Worm (Caenorhabditis elegans) whole organism, young adult: Measurements from ENCODE around the gene srw-43.

Experiments used
- F33H1.4 ChIP-seq: fragments of 200-800 bp; sonication (Bioruptor generic); IDR thresholded peaks from 2 replicates; pipeline ENCODE4 v1.3.6; 2022; ENCODE audit warnings: missing genetic modification reagents, missing genetic modification characterization, missing compliant biosample characterization
- F49E8.2 ChIP-seq: sonication (generic microtip); optimal IDR thresholded peaks from 3 replicates; lab custom pipeline; 2017; ENCODE audit warnings: missing genetic modification characterization, mild to moderate bottlenecking, missing compliant biosample characterization, antibody characterized with exemption, moderate library complexity; ENCODE audit not compliant: insufficient read depth
- F52B5.7 ChIP-seq: sonication (generic microtip); optimal IDR thresholded peaks from 2 replicates; lab custom pipeline; 2016; ENCODE audit warnings: mild to moderate bottlenecking, missing genetic modification characterization, missing compliant biosample characterization
- F55B11.4 ChIP-seq: sonication (generic microtip); optimal IDR thresholded peaks from 2 replicates; lab custom pipeline; 2016; ENCODE audit warnings: missing compliant biosample characterization, missing genetic modification characterization, borderline replicate concordance; ENCODE audit not compliant: insufficient read depth
- K12H6.12 ChIP-seq: fragments of 200-800 bp; sonication (Bioruptor generic); optimal IDR thresholded peaks from 2 replicates; lab custom pipeline; 2018; ENCODE audit warnings: mild to moderate bottlenecking, missing genetic modification characterization, missing compliant biosample characterization
- Y53F4B.3 ChIP-seq: fragments of 200-800 bp; sonication (Bioruptor generic); IDR thresholded peaks from 2 replicates; pipeline ENCODE4 v1.3.6; 2022; ENCODE audit warnings: missing genetic modification reagents, missing genetic modification characterization, missing compliant biosample characterization
- Y67H2A.10 ChIP-seq: fragments of 200-800 bp; sonication (Bioruptor generic); conservative IDR thresholded peaks from 2 replicates; pipeline ENCODE4 v1.3.6; 2022; ENCODE audit warnings: missing genetic modification reagents, missing genetic modification characterization, missing compliant biosample characterization
- aptf-3 ChIP-seq: fragments of 200-800 bp; sonication (Bioruptor generic); IDR thresholded peaks from 2 replicates; pipeline ENCODE4 v1.3.6; 2022; ENCODE audit warnings: missing genetic modification characterization, missing compliant biosample characterization
- athp-1 ChIP-seq: sonication (generic microtip); optimal IDR thresholded peaks from 2 replicates; lab custom pipeline; 2017; ENCODE audit warnings: mild to moderate bottlenecking, missing genetic modification characterization, missing compliant biosample characterization
- attf-3 ChIP-seq: fragments of 200-800 bp; sonication (Bioruptor generic); conservative IDR thresholded peaks from 2 replicates; pipeline ENCODE4 v1.3.6; 2022; ENCODE audit warnings: missing genetic modification reagents, missing genetic modification characterization, missing compliant biosample characterization
- attf-5 ChIP-seq: fragments of 200-800 bp; sonication (Bioruptor generic); optimal IDR thresholded peaks from 2 replicates; lab custom pipeline; 2018; ENCODE audit warnings: mild to moderate bottlenecking, missing genetic modification characterization, missing compliant biosample characterization
- bed-1 ChIP-seq: fragments of 200-800 bp; sonication (Bioruptor generic); IDR thresholded peaks from 2 replicates; pipeline ENCODE4 v1.3.6; 2022; ENCODE audit warnings: missing genetic modification reagents, missing genetic modification characterization, missing compliant biosample characterization
- bed-2 ChIP-seq: fragments of 200-800 bp; sonication (Bioruptor generic); IDR thresholded peaks from 2 replicates; pipeline ENCODE4 v1.3.6; 2022; ENCODE audit warnings: missing genetic modification reagents, missing genetic modification characterization, missing compliant biosample characterization
- ccch-3 ChIP-seq: fragments of 200-800 bp; sonication (Bioruptor generic); optimal IDR thresholded peaks from 2 replicates; lab custom pipeline; 2018; ENCODE audit warnings: mild to moderate bottlenecking, missing genetic modification characterization, missing compliant biosample characterization
- cebp-1 ChIP-seq, 2 experiments: fragments of 200-800 bp in 1 of 2; sonication (Bioruptor generic) in 1 of 2; sonication (generic microtip) in 1 of 2; IDR thresholded peaks in 1 of 2; optimal IDR thresholded peaks in 1 of 2; 2 replicates each; pipeline versions ENCODE4 v1.3.6 to Lab custom; 2017 to 2022; ENCODE audit warnings: missing compliant biosample characterization in 2 of 2, missing genetic modification characterization in 2 of 2, mild to moderate bottlenecking in 1 of 2, missing genetic modification reagents in 1 of 2, moderate library complexity in 1 of 2
- cebp-2 ChIP-seq: fragments of 200-800 bp; sonication (Bioruptor generic); IDR thresholded peaks from 2 replicates; pipeline ENCODE4 v1.3.6; 2022; ENCODE audit warnings: missing genetic modification characterization, missing compliant biosample characterization
- ceh-100 ChIP-seq: fragments of 200-800 bp; sonication (Bioruptor generic); IDR thresholded peaks from 2 replicates; pipeline ENCODE4 v1.3.6; 2022; ENCODE audit warnings: missing genetic modification reagents, missing genetic modification characterization, missing compliant biosample characterization
- ceh-27 ChIP-seq: fragments of 200-800 bp; sonication (Bioruptor generic); optimal IDR thresholded peaks from 2 replicates; lab custom pipeline; 2018; ENCODE audit warnings: mild to moderate bottlenecking, missing genetic modification characterization, moderate library complexity, missing compliant biosample characterization
- ceh-91 ChIP-seq: fragments of 200-800 bp; sonication (Bioruptor generic); IDR thresholded peaks from 2 replicates; pipeline ENCODE4 v1.3.6; 2022; ENCODE audit warnings: missing genetic modification reagents, missing genetic modification characterization, missing compliant biosample characterization
- chd-7 ChIP-seq: sonication (generic microtip); optimal IDR thresholded peaks from 2 replicates; lab custom pipeline; 2016; ENCODE audit warnings: mild to moderate bottlenecking, missing genetic modification characterization, moderate library complexity, missing compliant biosample characterization
- egrh-3 ChIP-seq: fragments of 200-800 bp; sonication (Bioruptor generic); IDR thresholded peaks from 2 replicates; pipeline ENCODE4 v1.3.6; 2022; ENCODE audit warnings: missing genetic modification reagents, missing genetic modification characterization, missing compliant biosample characterization
- hlh-26 ChIP-seq: fragments of 200-800 bp; sonication (Bioruptor generic); conservative IDR thresholded peaks from 2 replicates; pipeline ENCODE4 v1.3.6; 2022; ENCODE audit warnings: missing genetic modification reagents, missing genetic modification characterization, missing compliant biosample characterization
- hmg-1.2 ChIP-seq: fragments of 200-800 bp; sonication (Bioruptor generic); IDR thresholded peaks from 2 replicates; pipeline ENCODE4 v1.3.6; 2022; ENCODE audit warnings: missing genetic modification reagents, missing genetic modification characterization, missing compliant biosample characterization
- hmg-20 ChIP-seq: fragments of 200-800 bp; sonication (Bioruptor generic); IDR thresholded peaks from 2 replicates; pipeline ENCODE4 v1.3.6; 2022; ENCODE audit warnings: missing genetic modification reagents, missing genetic modification characterization, missing compliant biosample characterization
- hsf-1 ChIP-seq: fragments of 200-800 bp; sonication (Bioruptor generic); IDR thresholded peaks from 2 replicates; pipeline ENCODE4 v1.3.6; 2022; ENCODE audit warnings: missing genetic modification reagents, missing genetic modification characterization, missing compliant biosample characterization
- lin-26 ChIP-seq: fragments of 200-800 bp; sonication (Bioruptor generic); IDR thresholded peaks from 2 replicates; pipeline ENCODE4 v1.3.6; 2022; ENCODE audit warnings: missing genetic modification reagents, missing genetic modification characterization, missing compliant biosample characterization
- lin-40 ChIP-seq: sonication (generic microtip); optimal IDR thresholded peaks from 2 replicates; lab custom pipeline; 2016; ENCODE audit warnings: missing genetic modification characterization, mild to moderate bottlenecking, missing compliant biosample characterization, missing genotype, missing genetic modification reagents
- madf-10 ChIP-seq: sonication (generic microtip); optimal IDR thresholded peaks from 2 replicates; lab custom pipeline; 2016; ENCODE audit warnings: mild to moderate bottlenecking, missing genetic modification characterization, missing compliant biosample characterization
- mel-28 ChIP-seq: sonication (generic microtip); optimal IDR thresholded peaks from 2 replicates; lab custom pipeline; 2016; ENCODE audit warnings: borderline replicate concordance, mild to moderate bottlenecking, missing genetic modification characterization, missing compliant biosample characterization
- nfyb-1 ChIP-seq: fragments of 200-800 bp; sonication (Bioruptor generic); IDR thresholded peaks from 2 replicates; pipeline ENCODE4 v1.3.6; 2022; ENCODE audit warnings: missing genetic modification reagents, missing genetic modification characterization, missing compliant biosample characterization
- nhr-120 ChIP-seq: fragments of 200-800 bp; sonication (Bioruptor generic); IDR thresholded peaks from 2 replicates; pipeline ENCODE4 v1.3.6; 2022; ENCODE audit warnings: missing genetic modification characterization, missing compliant biosample characterization
- nhr-179 ChIP-seq: sonication (generic microtip); optimal IDR thresholded peaks from 2 replicates; lab custom pipeline; 2016; ENCODE audit warnings: mild to moderate bottlenecking, missing genetic modification characterization, missing compliant biosample characterization
- nhr-90 ChIP-seq: sonication (generic microtip); optimal IDR thresholded peaks from 2 replicates; lab custom pipeline; 2016; ENCODE audit warnings: missing genotype, mild to moderate bottlenecking, missing genetic modification characterization, missing compliant biosample characterization
- pbrm-1 ChIP-seq: fragments of 200-800 bp; sonication (Bioruptor generic); IDR thresholded peaks from 2 replicates; pipeline ENCODE4 v1.3.6; 2022; ENCODE audit warnings: missing genetic modification reagents, missing genetic modification characterization, missing compliant biosample characterization
- pha-4 ChIP-seq: fragments of 150-350 bp; sonication (generic microtip); optimal IDR thresholded peaks from 2 replicates; lab custom pipeline; 2014; ENCODE audit warnings: missing biosample characterization, missing genetic modification reagents, missing genetic modification characterization
- snpc-4 ChIP-seq, 5 experiments: fragments of 150-350 bp in 1 of 5; sonication (generic microtip) in 4 of 5; optimal IDR thresholded peaks; 2 replicates each; lab custom pipeline; 2014 to 2018; ENCODE audit warnings: missing genetic modification characterization in 5 of 5, missing biosample characterization in 3 of 5, antibody characterized with exemption in 2 of 5, mild to moderate bottlenecking in 2 of 5, missing compliant biosample characterization in 2 of 5, missing genotype in 2 of 5, moderate library complexity in 2 of 5, missing genetic modification reagents in 1 of 5
- somi-1 ChIP-seq: fragments of 200-800 bp; sonication (Bioruptor generic); optimal IDR thresholded peaks from 2 replicates; lab custom pipeline; 2018; ENCODE audit warnings: mild to moderate bottlenecking, missing genetic modification characterization, missing compliant biosample characterization
- sptf-2 ChIP-seq: fragments of 200-800 bp; sonication (Bioruptor generic); optimal IDR thresholded peaks from 2 replicates; lab custom pipeline; 2018; ENCODE audit warnings: mild to moderate bottlenecking, missing genetic modification characterization, missing compliant biosample characterization
- tbp1 ChIP-seq: fragments of 200-800 bp; sonication (Bioruptor generic); optimal IDR thresholded peaks from 2 replicates; lab custom pipeline; 2018; ENCODE audit warnings: mild to moderate bottlenecking, missing genetic modification characterization, missing compliant biosample characterization
- unc-130 ChIP-seq: sonication (generic microtip); optimal IDR thresholded peaks from 2 replicates; lab custom pipeline; 2016; ENCODE audit warnings: missing genetic modification reagents, missing genetic modification characterization, missing compliant biosample characterization
- unc-62 ChIP-seq: fragments of 150-350 bp; optimal IDR thresholded peaks from 2 replicates; lab custom pipeline; 2014; ENCODE audit warnings: missing biosample characterization, missing genetic modification reagents, missing genetic modification characterization
- ztf-22 ChIP-seq: fragments of 200-800 bp; sonication (Bioruptor generic); optimal IDR thresholded peaks from 2 replicates; lab custom pipeline; 2018; ENCODE audit warnings: mild to moderate bottlenecking, missing genetic modification characterization, moderate library complexity, missing compliant biosample characterization
- ztf-25 ChIP-seq: fragments of 200-800 bp; sonication (Bioruptor generic); IDR thresholded peaks from 2 replicates; pipeline ENCODE4 v1.3.6; 2022; ENCODE audit warnings: missing genetic modification reagents, missing genetic modification characterization, missing compliant biosample characterization

Gene srw-43

ce11 chrV:16674399-16674798, 11.4 kb upstream of the srw-43 start:
- TF ChIP-seq ccch-3 (GFP tag; lab: Kevin White, UChicago) (no peak), ztf-22 (no peak), ceh-27 (no peak), ztf-25 (GFP tag; lab: Robert Waterston, UW) (no peak), nhr-179 (tag; lab: Kevin White, UChicago) (no peak), unc-62 (GFP tag; lab: Kevin White, UChicago) (no peak), snpc-4 (GFP tag; optimal IDR thresholded peaks at IDR 0.05; lab: Kevin White, UChicago) (no peak), snpc-4 (tag; optimal IDR thresholded peaks at IDR 0.05; lab: Kevin White, UChicago) (no peak), hmg-1.2 (no peak), nfyb-1 (no peak), sptf-2 (no peak), chd-7 (tag; lab: Kevin White, UChicago) (no peak), F52B5.7 (tag; lab: Kevin White, UChicago) (no peak), bed-2 (GFP tag; lab: Robert Waterston, UW) (no peak), bed-1 (GFP tag; lab: Robert Waterston, UW) (no peak)

- no peak for TF ChIP-seq attf-3 (GFP tag; lab: Robert Waterston, UW)
These were observed 10.3 kb upstream of the srw-43 start, which contains the start of gene srz-1 for ce11 chrV:16675553-16675952. TSS of gene srz-1 (plus strand) at chrV:16675853.

- TF ChIP-seq ccch-3 (GFP tag; lab: Kevin White, UChicago), result no peak
- no peak for TF ChIP-seq nhr-120
- no peak for TF ChIP-seq attf-5 (GFP tag; lab: Kevin White, UChicago)
- TF ChIP-seq F33H1.4 (GFP tag; lab: Robert Waterston, UW), result no peak
- no peak for TF ChIP-seq madf-10
- TF ChIP-seq hlh-26, result no peak
- no peak for TF ChIP-seq cebp-1 (GFP tag; IDR thresholded peaks at IDR 0.05; lab: Robert Waterston, UW)
- TF ChIP-seq cebp-1 (tag; optimal IDR thresholded peaks at IDR 0.05; lab: Kevin White, UChicago), result no peak
- TF ChIP-seq unc-130 (GFP tag; lab: Kevin White, UChicago), result no peak
- no peak for TF ChIP-seq snpc-4 (GFP tag; optimal IDR thresholded peaks at IDR 0.05; lab: Kevin White, UChicago)
- TF ChIP-seq snpc-4 (tag; optimal IDR thresholded peaks at IDR 0.05; lab: Kevin White, UChicago), result no peak
- TF ChIP-seq ceh-91 (GFP tag; lab: Robert Waterston, UW), result no peak
- TF ChIP-seq egrh-3 (GFP tag; lab: Robert Waterston, UW), result no peak
- TF ChIP-seq pha-4 (tag; lab: Kevin White, UChicago), result no peak
- TF ChIP-seq cebp-2 (GFP tag; lab: Robert Waterston, UW), result no peak
- no peak for TF ChIP-seq nhr-90
- TF ChIP-seq tbp1 (GFP tag; lab: Kevin White, UChicago), result no peak
- no peak for TF ChIP-seq chd-7 (tag; lab: Kevin White, UChicago)
- no peak for TF ChIP-seq K12H6.12 (tag; lab: Kevin White, UChicago)
These were observed 6.6 kb upstream of the srw-43 start, which contains the start of gene srz-103 for ce11 chrV:16679237-16679636. TSS of gene srz-103 (minus strand) at chrV:16679337.

- TF ChIP-seq hsf-1 (GFP tag; lab: Robert Waterston, UW) (no peak), aptf-3 (GFP tag; lab: Robert Waterston, UW) (no peak), Y53F4B.3 (no peak), ceh-100 (GFP tag; lab: Robert Waterston, UW) (no peak), nfyb-1 (no peak), somi-1 (no peak), pbrm-1 (GFP tag; lab: Robert Waterston, UW) (no peak), F55B11.4 (tag; lab: Kevin White, UChicago) (no peak), lin-40 (tag; lab: Kevin White, UChicago) (no peak), lin-26 (GFP tag; lab: Robert Waterston, UW) (no peak), mel-28 (tag; lab: Kevin White, UChicago) (no peak), Y67H2A.10 (GFP tag; lab: Robert Waterston, UW) (no peak), F49E8.2 (tag; lab: Kevin White, UChicago) (no peak), athp-1 (no peak), hmg-20 (no peak), sptf-2 (no peak)
These were observed 5.8 kb upstream of the srw-43 start, which contains the start of gene srw-44 for ce11 chrV:16679981-16680380. TSS of gene srw-44 (plus strand) at chrV:16680281.
